Fruit fly (Drosophila melanogaster): ENCODE data around the gene wkd.

wkd gene

DNA sequence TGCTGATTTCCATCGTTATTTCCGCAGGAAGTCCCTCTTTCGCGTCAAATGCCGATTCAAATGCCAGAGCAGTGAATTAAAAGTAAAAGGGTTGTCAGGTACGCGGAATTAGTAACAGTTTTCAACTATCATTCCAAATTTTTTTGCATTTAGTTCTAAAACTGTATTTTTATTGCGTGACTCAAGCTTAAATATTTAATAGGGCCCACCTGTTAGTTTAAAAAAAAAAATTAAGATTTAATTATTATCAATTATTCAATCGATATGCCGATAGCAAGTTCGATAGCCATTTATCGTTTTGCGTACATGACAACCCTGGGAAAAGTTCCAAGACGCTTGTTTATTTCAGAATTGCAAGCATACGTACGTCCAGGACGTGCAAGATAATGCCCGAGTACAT is 41.6 kb downstream of the wkd start, which contains the start of gene CG14711 (continued):
- peak; percentile 63; the same call in 1 of the 2 replicates for TF ChIP-seq CG17612 (GFP tag; IDR thresholded peaks at IDR 0.05)
- peak; percentile 82 for TF ChIP-seq Nf-YC (tag; optimal IDR thresholded peaks at IDR 0.05)
- peak; percentile 82 for TF ChIP-seq CG33557 (GFP tag; optimal IDR thresholded peaks at IDR 0.05)
- 0 out of 2 replicates have a peak, but pooled peaks have one; percentile 34 for TF ChIP-seq dimm (GFP tag; IDR thresholded peaks at IDR 0.05)
- peak; percentile 96 for TF ChIP-seq CG3995 (GFP tag; optimal IDR thresholded peaks at IDR 0.05)
- TF ChIP-seq Hr39 (optimal IDR thresholded peaks at IDR 0.05) = no peak
- TF ChIP-seq disco-r (GFP tag; optimal IDR thresholded peaks at IDR 0.05) = no peak
- TF ChIP-seq Gug (GFP tag; IDR thresholded peaks at IDR 0.05) = peak; percentile 72; the same call in 3 of the 4 replicates
- TF ChIP-seq lbe (GFP tag; optimal IDR thresholded peaks at IDR 0.05) = peak; percentile 76
- TF ChIP-seq gsb (GFP tag; IDR thresholded peaks at IDR 0.05) = 0 out of 2 replicates have a peak, but pooled peaks have one; percentile 28
- TF ChIP-seq corto (GFP tag; optimal IDR thresholded peaks at IDR 0.05) = no peak
- TF ChIP-seq Max (GFP tag; optimal IDR thresholded peaks at IDR 0.05) = peak; percentile 87
- TF ChIP-seq emc (GFP tag; optimal IDR thresholded peaks at IDR 0.05) = no peak
- peak; percentile 71 for TF ChIP-seq Bdp1 (GFP tag; optimal IDR thresholded peaks at IDR 0.05)
- TF ChIP-seq Dad (GFP tag; optimal IDR thresholded peaks at IDR 0.05) = peak; percentile 57
- TF ChIP-seq Kr (GFP tag; optimal IDR thresholded peaks at IDR 0.05) = no peak
- no peak; the same call in 1 of the 2 replicates for TF ChIP-seq CG31441 (GFP tag; IDR thresholded peaks at IDR 0.05)
- TF ChIP-seq CG18599 (GFP tag; optimal IDR thresholded peaks at IDR 0.05) = no peak
- peak; percentile 27 for TF ChIP-seq NC2α (GFP tag; optimal IDR thresholded peaks at IDR 0.05)
- TF ChIP-seq ind (GFP tag; optimal IDR thresholded peaks at IDR 0.05) = peak; percentile 86
- TF ChIP-seq CG18619 (GFP tag; optimal IDR thresholded peaks at IDR 0.05) = peak; percentile 64
- no peak for TF ChIP-seq sr (GFP tag; IDR thresholded peaks at IDR 0.05)
- peak; percentile 81 for TF ChIP-seq rib (GFP tag; IDR thresholded peaks at IDR 0.05)
- TF ChIP-seq CG2875 (GFP tag; optimal IDR thresholded peaks at IDR 0.05) = peak; percentile 74
- TF ChIP-seq CG8290 (GFP tag; optimal IDR thresholded peaks at IDR 0.05) = peak; percentile 64
- TF ChIP-seq CG8290 (tag; optimal IDR thresholded peaks at IDR 0.05) = peak in 1 of 2 experiments; percentile 76
- peak; percentile 75 for TF ChIP-seq Aef1 (GFP tag; IDR thresholded peaks at IDR 0.05)
- peak; percentile 66 for TF ChIP-seq CG7987 (GFP tag; optimal IDR thresholded peaks at IDR 0.05)
- TF ChIP-seq CG30431 (GFP tag; optimal IDR thresholded peaks at IDR 0.05) = peak; percentile 66
- peak; percentile 66 for TF ChIP-seq slou (GFP tag; optimal IDR thresholded peaks at IDR 0.05)
- no peak for TF ChIP-seq CG17568 (GFP tag; optimal IDR thresholded peaks at IDR 0.05)
- TF ChIP-seq CG43689 (GFP tag; IDR thresholded peaks at IDR 0.05) = peak; percentile 51
- TF ChIP-seq CG9437 (GFP tag; optimal IDR thresholded peaks at IDR 0.05) = peak; percentile 69
- TF ChIP-seq ATbp (GFP tag; optimal IDR thresholded peaks at IDR 0.05) = peak; percentile 65
- peak; percentile 61 for TF ChIP-seq scrt (GFP tag; optimal IDR thresholded peaks at IDR 0.05)
- peak; percentile 93 for TF ChIP-seq CG30403 (GFP tag; optimal IDR thresholded peaks at IDR 0.05)
- peak; percentile 85 for TF ChIP-seq CG1602 (GFP tag; optimal IDR thresholded peaks at IDR 0.05)
- peak; percentile 70 for TF ChIP-seq Bteb2 (GFP tag; optimal IDR thresholded peaks at IDR 0.05)
- TF ChIP-seq NK7.1 (GFP tag; optimal IDR thresholded peaks at IDR 0.05) = no peak
- 0 out of 3 replicates have a peak, but pooled peaks have one; percentile 10 for TF ChIP-seq CG6175 (GFP tag; IDR thresholded peaks at IDR 0.05)
- TF ChIP-seq CG11504 (tag; optimal IDR thresholded peaks at IDR 0.05) = peak; percentile 84
- no peak for TF ChIP-seq Oli (tag; optimal IDR thresholded peaks at IDR 0.05)
- TF ChIP-seq pb (GFP tag; optimal IDR thresholded peaks at IDR 0.05) = peak; percentile 10
- no peak for TF ChIP-seq Deaf1 (tag; optimal IDR thresholded peaks at IDR 0.05)
- peak; percentile 83 for TF ChIP-seq Mad (GFP tag; optimal IDR thresholded peaks at IDR 0.05)
- peak; percentile 75 for TF ChIP-seq CG10209 (GFP tag; optimal IDR thresholded peaks at IDR 0.05)
- no peak for TF ChIP-seq cg (GFP tag; optimal IDR thresholded peaks at IDR 0.05)
- no peak; the same call in none of the 2 replicates for TF ChIP-seq ato (GFP tag; IDR thresholded peaks at IDR 0.05; ENCODE audit: partially characterized antibody)
- TF ChIP-seq CG3838 (GFP tag; optimal IDR thresholded peaks at IDR 0.05) = peak; percentile 67
- peak; percentile 79 for TF ChIP-seq knrl (GFP tag; IDR thresholded peaks at IDR 0.05; ENCODE audit: partially characterized antibody)
- TF ChIP-seq sima (GFP tag; optimal IDR thresholded peaks at IDR 0.05) = no peak
- no peak for TF ChIP-seq gsb-n (tag; optimal IDR thresholded peaks at IDR 0.05)

Data from whole organism, embryonic.